Fruit fly (Drosophila melanogaster): ENCODE results near the gene rod.

The rod gene

DNA sequence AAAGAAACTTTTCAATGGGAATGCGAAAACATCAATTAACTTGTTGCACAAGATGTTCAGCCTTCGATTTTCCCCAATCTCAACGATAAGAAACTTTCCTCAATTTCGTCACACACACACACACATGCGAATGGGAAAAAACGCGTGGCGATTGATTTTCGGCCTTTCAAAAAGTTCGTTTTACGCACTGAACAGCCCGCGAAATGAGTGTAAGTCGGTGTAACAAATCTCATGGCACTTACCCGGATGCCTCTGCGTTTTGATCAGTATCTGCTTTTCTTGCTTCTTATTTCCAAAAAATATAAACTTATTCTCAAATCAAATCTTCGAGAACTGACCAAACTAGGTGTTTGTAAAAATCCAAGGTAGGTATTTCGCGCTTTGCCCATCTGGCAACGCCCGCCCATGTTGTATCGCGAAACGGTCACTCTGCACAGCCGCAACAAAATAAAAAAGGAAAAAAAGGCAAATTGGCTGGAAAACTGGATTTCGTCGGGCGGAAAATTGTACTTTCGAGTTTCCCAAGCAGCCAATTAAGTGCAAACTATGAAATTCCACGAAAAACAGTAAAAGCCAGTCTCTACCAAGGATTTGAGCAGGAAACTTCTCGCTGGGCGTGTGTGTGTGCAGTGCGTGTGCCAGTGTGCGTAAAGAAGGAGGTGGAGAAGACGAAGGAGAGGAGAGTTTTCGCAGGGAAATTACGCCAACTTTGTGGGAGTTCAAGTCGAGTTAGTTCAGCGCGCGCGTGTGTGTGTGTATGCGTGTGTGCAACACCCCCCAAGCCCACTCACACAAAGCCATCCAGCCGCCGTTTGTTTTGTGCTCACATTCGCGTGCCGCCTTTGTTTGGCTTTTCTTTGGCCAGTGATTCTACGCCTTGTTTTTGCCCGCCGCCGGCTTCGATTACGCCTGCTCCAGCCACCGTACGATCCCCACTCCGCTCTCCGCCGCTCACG lies 30.2 kb downstream of the rod start, which contains the start of gene Med (continued):
- TF ChIP-seq CG12744 (GFP tag; optimal IDR thresholded peaks at IDR 0.05): no peak
- TF ChIP-seq Myb (GFP tag; optimal IDR thresholded peaks at IDR 0.05): peak; percentile 40
- no peak for TF ChIP-seq CG3281 (GFP tag; optimal IDR thresholded peaks at IDR 0.05)
- no peak for TF ChIP-seq CG13123 (GFP tag; optimal IDR thresholded peaks at IDR 0.05)
- no peak for TF ChIP-seq Mad (GFP tag; optimal IDR thresholded peaks at IDR 0.05)
- no peak for TF ChIP-seq D19A (tag; optimal IDR thresholded peaks at IDR 0.05)
- no peak for TF ChIP-seq CG42726 (GFP tag; IDR thresholded peaks at IDR 0.05; ENCODE audit: partially characterized antibody)
- no peak for TF ChIP-seq CG10366 (GFP tag; IDR thresholded peaks at IDR 0.05)
- peak; percentile 67 for TF ChIP-seq CG1603 (tag; optimal IDR thresholded peaks at IDR 0.05)
- TF ChIP-seq CG4707 (GFP tag; optimal IDR thresholded peaks at IDR 0.05): no peak
- no peak for TF ChIP-seq lov (optimal IDR thresholded peaks at IDR 0.05)
- TF ChIP-seq lov (GFP tag; IDR thresholded peaks at IDR 0.05): no peak
- no peak for TF ChIP-seq Tbp (GFP tag; optimal IDR thresholded peaks at IDR 0.05)
- TF ChIP-seq CG14667 (GFP tag; IDR thresholded peaks at IDR 0.05): no peak
- TF ChIP-seq CkIIα-i1 (GFP tag; IDR thresholded peaks at IDR 0.05): no peak
- TF ChIP-seq Med (GFP tag): peak; percentile 96
- peak; percentile 49 for TF ChIP-seq CG33213 (GFP tag; optimal IDR thresholded peaks at IDR 0.05)
- peak; percentile 85 for TF ChIP-seq sens (GFP tag)
- no peak for TF ChIP-seq HmgD (GFP tag; optimal IDR thresholded peaks at IDR 0.05)
- no peak for TF ChIP-seq CG17361 (GFP tag; IDR thresholded peaks at IDR 0.05)
- TF ChIP-seq CG17359 (tag; optimal IDR thresholded peaks at IDR 0.05): no peak
- TF ChIP-seq Trl (optimal IDR thresholded peaks at IDR 0.05): peak in 1 of 2 experiments; percentile 4
- TF ChIP-seq Trl (GFP tag; optimal IDR thresholded peaks at IDR 0.05): no peak
- no peak for TF ChIP-seq CG2129 (GFP tag; IDR thresholded peaks at IDR 0.05; ENCODE audit: partially characterized antibody)
- peak; percentile 51 for TF ChIP-seq CG14710 (tag; optimal IDR thresholded peaks at IDR 0.05)
- peak; percentile 32 for TF ChIP-seq Vsx1 (GFP tag; optimal IDR thresholded peaks at IDR 0.05)
- no peak for TF ChIP-seq unpg (GFP tag; optimal IDR thresholded peaks at IDR 0.05)
- peak; percentile 58 for TF ChIP-seq BEAF-32 (GFP tag; optimal IDR thresholded peaks at IDR 0.05)
- TF ChIP-seq lmd (GFP tag; IDR thresholded peaks at IDR 0.05): no peak
- TF ChIP-seq CG3995 (GFP tag; optimal IDR thresholded peaks at IDR 0.05): no peak
- peak; percentile 85 for TF ChIP-seq cg (GFP tag; optimal IDR thresholded peaks at IDR 0.05)
- TF ChIP-seq nau (GFP tag; optimal IDR thresholded peaks at IDR 0.05): no peak
- no peak for TF ChIP-seq CG31365 (tag; optimal IDR thresholded peaks at IDR 0.05)
- no peak for TF ChIP-seq CG12219 (GFP tag; optimal IDR thresholded peaks at IDR 0.05)
- TF ChIP-seq CG15514 (GFP tag; optimal IDR thresholded peaks at IDR 0.05): peak; percentile 80
- no peak for TF ChIP-seq Mes4 (GFP tag; optimal IDR thresholded peaks at IDR 0.05)
- TF ChIP-seq ERR (GFP tag; optimal IDR thresholded peaks at IDR 0.05): no peak
- TF ChIP-seq CG11093 (GFP tag; IDR thresholded peaks at IDR 0.05): no peak
- TF ChIP-seq CG18619 (GFP tag; optimal IDR thresholded peaks at IDR 0.05): no peak
- peak in 1 of 2 experiments; percentile 45 for TF ChIP-seq crp (GFP tag; optimal IDR thresholded peaks at IDR 0.05)
- TF ChIP-seq zfh1 (GFP tag; IDR thresholded peaks at IDR 0.05): no peak
- peak; percentile 36 for TF ChIP-seq CG11504 (tag; optimal IDR thresholded peaks at IDR 0.05)
- no peak for TF ChIP-seq bigmax (GFP tag; optimal IDR thresholded peaks at IDR 0.05)
- TF ChIP-seq onecut (GFP tag; IDR thresholded peaks at IDR 0.05): peak; percentile 43; the same call in 1 of the 2 replicates
- peak; percentile 42 for TF ChIP-seq CG15601 (tag; optimal IDR thresholded peaks at IDR 0.05)
- TF ChIP-seq B-H1 (GFP tag; IDR thresholded peaks at IDR 0.05): no peak
- no peak for TF ChIP-seq sima (GFP tag; optimal IDR thresholded peaks at IDR 0.05)
- TF ChIP-seq MESR4 (GFP tag; optimal IDR thresholded peaks at IDR 0.05): peak; percentile 79
- TF ChIP-seq CG30020 (tag; optimal IDR thresholded peaks at IDR 0.05): peak; percentile 40

Measured in whole organism, embryonic.